Fruit fly (Drosophila melanogaster) whole organism, embryonic: ENCODE data around the gene Chpf.

Experiments used
- B-H2 ChIP-seq: fragments of 200-800 bp; sonication (Bioruptor generic); optimal IDR thresholded peaks from 2 replicates; lab custom pipeline; 2018; ENCODE audit warnings: missing biosample characterization, mild to moderate bottlenecking, missing genetic modification characterization
- CG10209 ChIP-seq: fragments of 200-800 bp; sonication (Bioruptor generic); optimal IDR thresholded peaks from 3 replicates; lab custom pipeline; 2017; ENCODE audit warnings: missing biosample characterization, mild to moderate bottlenecking, missing genetic modification characterization, missing genetic modification reagents
- CG10321 ChIP-seq: fragments of 200-800 bp; sonication (Bioruptor generic); IDR thresholded peaks from 2 replicates; pipeline ENCODE4 v1.3.6; 2022; ENCODE audit warnings: missing biosample characterization, missing genetic modification characterization
- CG11093 ChIP-seq: fragments of 200-800 bp; sonication (Bioruptor generic); IDR thresholded peaks from 3 replicates; pipeline ENCODE4 v1.3.6; 2022; ENCODE audit warnings: missing biosample characterization, missing genetic modification characterization
- CG14667 ChIP-seq: fragments of 200-800 bp; sonication (Bioruptor generic); IDR thresholded peaks from 2 replicates; pipeline ENCODE4 v1.3.6; 2022; ENCODE audit warnings: missing biosample characterization, missing genetic modification characterization
- CG1529 ChIP-seq: fragments of 200-800 bp; sonication (Bioruptor generic); optimal IDR thresholded peaks from 3 replicates; lab custom pipeline; 2018; ENCODE audit warnings: missing biosample characterization, missing genetic modification characterization
- CG15479 ChIP-seq: fragments of 200-800 bp; sonication (Bioruptor generic); optimal IDR thresholded peaks from 3 replicates; lab custom pipeline; 2019; ENCODE audit warnings: missing biosample characterization, mild to moderate bottlenecking, missing genetic modification characterization, moderate library complexity
- CG16863 ChIP-seq: fragments of 200-800 bp; sonication (Bioruptor generic); optimal IDR thresholded peaks from 3 replicates; lab custom pipeline; 2016; ENCODE audit warnings: missing biosample characterization, missing genetic modification characterization
- CG1832 ChIP-seq: fragments of 200-800 bp; sonication (Bioruptor generic); optimal IDR thresholded peaks from 2 replicates; lab custom pipeline; 2017; ENCODE audit warnings: missing biosample characterization, mild to moderate bottlenecking, missing genetic modification characterization, inconsistent platforms
- CG18599 ChIP-seq: fragments of 200-800 bp; sonication (Bioruptor generic); optimal IDR thresholded peaks from 3 replicates; lab custom pipeline; 2017; ENCODE audit warnings: missing biosample characterization, missing genetic modification characterization, mild to moderate bottlenecking, moderate library complexity, missing genetic modification reagents
- CG31388 ChIP-seq: fragments of 200-800 bp; sonication (Bioruptor generic); optimal IDR thresholded peaks from 2 replicates; lab custom pipeline; 2016; ENCODE audit warnings: missing biosample characterization, missing genetic modification characterization
- CG3995 ChIP-seq: fragments of 200-800 bp; sonication (Bioruptor generic); optimal IDR thresholded peaks from 3 replicates; lab custom pipeline; 2016; ENCODE audit warnings: missing biosample characterization, missing genetic modification characterization
- CG43689 ChIP-seq: fragments of 200-800 bp; sonication (Bioruptor generic); IDR thresholded peaks from 2 replicates; pipeline ENCODE4 v1.3.6; 2022; ENCODE audit warnings: missing biosample characterization, missing genetic modification characterization
- CG6175 ChIP-seq: fragments of 200-800 bp; sonication (Bioruptor generic); IDR thresholded peaks from 3 replicates; pipeline ENCODE4 v1.3.6; 2022; ENCODE audit warnings: missing biosample characterization, missing genetic modification characterization
- CG6272 ChIP-seq: fragments of 200-800 bp; sonication (Bioruptor generic); IDR thresholded peaks from 2 replicates; pipeline ENCODE4 v1.3.6; 2022; ENCODE audit warnings: missing biosample characterization, missing genetic modification characterization
- CG7963 ChIP-seq: fragments of 200-800 bp; sonication (Bioruptor generic); IDR thresholded peaks from 3 replicates; pipeline ENCODE4 v1.3.6; 2022; ENCODE audit warnings: missing biosample characterization, missing genetic modification characterization; ENCODE audit not compliant: partially characterized antibody
- CG8290 ChIP-seq, 3 experiments: fragments of 200-800 bp; sonication (Bioruptor generic); optimal IDR thresholded peaks; 2 replicates each; lab custom pipeline; 2016 to 2019; ENCODE audit warnings: missing biosample characterization in 3 of 3, missing genetic modification characterization in 3 of 3, mild to moderate bottlenecking in 2 of 3, moderate library complexity in 1 of 3
- CG8388 ChIP-seq: fragments of 200-800 bp; sonication (Bioruptor generic); optimal IDR thresholded peaks from 2 replicates; lab custom pipeline; 2019; ENCODE audit warnings: missing biosample characterization, mild to moderate bottlenecking, missing genetic modification characterization, moderate library complexity
- CG8478 ChIP-seq: fragments of >200 bp; optimal IDR thresholded peaks from 2 replicates; lab custom pipeline; 2018
- CG8924 ChIP-seq: fragments of 200-800 bp; optimal IDR thresholded peaks from 3 replicates; lab custom pipeline; 2019; ENCODE audit warnings: missing biosample characterization, mild to moderate bottlenecking, missing genetic modification characterization, moderate library complexity
- CTCF ChIP-seq: fragments of 200-800 bp; sonication (Bioruptor generic); optimal IDR thresholded peaks from 2 replicates; lab custom pipeline; 2017; ENCODE audit warnings: missing biosample characterization, mild to moderate bottlenecking, missing genetic modification characterization, moderate library complexity
- Chrac-16 ChIP-seq: fragments of 200-800 bp; sonication (Bioruptor generic); optimal IDR thresholded peaks from 3 replicates; lab custom pipeline; 2016; ENCODE audit warnings: missing biosample characterization, missing genetic modification characterization
- Ets65A ChIP-seq: fragments of 200-800 bp; sonication (Bioruptor generic); peaks from one replicate; lab custom pipeline; 2016; ENCODE audit warnings: missing biosample characterization, missing genetic modification characterization
- HLH3B ChIP-seq: fragments of 200-800 bp; sonication (Bioruptor generic); IDR thresholded peaks from 2 replicates; pipeline ENCODE4 v1.3.6; 2022; ENCODE audit warnings: missing biosample characterization, missing genetic modification characterization
- Hmx ChIP-seq: fragments of 200-800 bp; sonication (Bioruptor generic); optimal IDR thresholded peaks from 2 replicates; lab custom pipeline; 2016; ENCODE audit warnings: missing biosample characterization, missing genetic modification characterization
- Nf-YC ChIP-seq: fragments of 200-800 bp; optimal IDR thresholded peaks from 3 replicates; lab custom pipeline; 2019; ENCODE audit warnings: missing biosample characterization, mild to moderate bottlenecking, missing genetic modification characterization, moderate library complexity
- Sin3A ChIP-seq: fragments of >200 bp; optimal IDR thresholded peaks from 2 replicates; lab custom pipeline; 2018
- ase ChIP-seq: fragments of 200-800 bp; sonication (Bioruptor generic); IDR thresholded peaks from 3 replicates; pipeline ENCODE4 v1.3.6; 2022; ENCODE audit warnings: missing biosample characterization, missing genetic modification characterization
- da ChIP-seq: fragments of 200-800 bp; sonication (Bioruptor generic); optimal IDR thresholded peaks from 2 replicates; lab custom pipeline; 2016; ENCODE audit warnings: missing biosample characterization, missing genetic modification characterization
- emc ChIP-seq: fragments of 200-800 bp; sonication (Bioruptor generic); optimal IDR thresholded peaks from 2 replicates; lab custom pipeline; 2016; ENCODE audit warnings: missing biosample characterization, missing genetic modification characterization
- fru ChIP-seq: fragments of >200 bp; optimal IDR thresholded peaks from 2 replicates; lab custom pipeline; 2017
- gt ChIP-seq: fragments of 200-800 bp; sonication (Bioruptor generic); IDR thresholded peaks from 2 replicates; pipeline ENCODE4 v1.3.6; 2022; ENCODE audit warnings: missing biosample characterization, missing genetic modification characterization
- ham ChIP-seq: fragments of 200-800 bp; sonication (Bioruptor generic); IDR thresholded peaks from 2 replicates; pipeline ENCODE4 v1.3.6; 2022; ENCODE audit warnings: missing biosample characterization, missing genetic modification characterization
- her ChIP-seq: fragments of 200-800 bp; sonication (Bioruptor generic); optimal IDR thresholded peaks from 2 replicates; lab custom pipeline; 2016; ENCODE audit warnings: missing biosample characterization, missing genetic modification characterization
- klu ChIP-seq: fragments of 200-800 bp; sonication (Bioruptor generic); IDR thresholded peaks from 2 replicates; pipeline ENCODE4 v1.3.6; 2022; ENCODE audit warnings: missing biosample characterization, missing genetic modification characterization
- peb ChIP-seq: fragments of 200-800 bp; sonication (Bioruptor generic); IDR thresholded peaks from 2 replicates; pipeline ENCODE4 v1.3.6; 2022; ENCODE audit warnings: missing biosample characterization, missing genetic modification characterization
- prd ChIP-seq, 3 experiments: fragments of >200 bp in 2 of 3; fragments of 200-800 bp in 1 of 3; sonication (Bioruptor generic) in 1 of 3; optimal IDR thresholded peaks in 2 of 3; IDR thresholded peaks in 1 of 3; 2 replicates in 2 of 3; 3 replicates in 1 of 3; pipeline versions ENCODE4 v1.3.6 to Lab custom; 2017 to 2022; ENCODE audit warnings: missing biosample characterization in 1 of 3, missing genetic modification characterization in 1 of 3
- pum ChIP-seq: fragments of 200-800 bp; sonication (Bioruptor generic); optimal IDR thresholded peaks from 2 replicates; lab custom pipeline; 2016; ENCODE audit warnings: missing biosample characterization, missing genetic modification characterization
- tgo ChIP-seq: fragments of 200-800 bp; sonication (Bioruptor generic); IDR thresholded peaks from 3 replicates; pipeline ENCODE4 v1.3.6; 2022; ENCODE audit warnings: missing biosample characterization, missing genetic modification characterization
- tio ChIP-seq: fragments of 200-800 bp; sonication (Bioruptor generic); optimal IDR thresholded peaks from 2 replicates; lab custom pipeline; 2017; ENCODE audit warnings: missing biosample characterization, missing genetic modification characterization, inconsistent platforms
- trem ChIP-seq: fragments of 200-800 bp; optimal IDR thresholded peaks from 3 replicates; lab custom pipeline; 2019; ENCODE audit warnings: missing biosample characterization, mild to moderate bottlenecking, missing genetic modification characterization, moderate library complexity
- ttk ChIP-seq: fragments of 200-800 bp; sonication (Bioruptor generic); IDR thresholded peaks from 2 replicates; pipeline ENCODE4 v2.1.2; 2022; ENCODE audit warnings: missing biosample characterization, missing genetic modification characterization
- vnd ChIP-seq: fragments of 200-800 bp; sonication (Bioruptor generic); IDR thresholded peaks from 3 replicates; pipeline ENCODE4 v1.3.6; 2022; ENCODE audit warnings: missing biosample characterization, missing genetic modification characterization; ENCODE audit not compliant: partially characterized antibody
- wek ChIP-seq: fragments of 200-800 bp; sonication (Bioruptor generic); optimal IDR thresholded peaks from 3 replicates; lab custom pipeline; 2018; ENCODE audit warnings: missing biosample characterization, mild to moderate bottlenecking, missing genetic modification characterization, moderate library complexity

Gene Chpf

dm6 chrX:13131063-13131773 lies 19.0 kb upstream of the Chpf start (continued):
- TF ChIP-seq CG10209 (GFP tag; lab: Kevin White, UChicago), result peak; percentile 99
- TF ChIP-seq pum (GFP tag; lab: Kevin White, UChicago), result peak; percentile 99
- peak; percentile 99 for TF ChIP-seq CG16863 (GFP tag; lab: Kevin White, UChicago)
- TF ChIP-seq CG8924 (tag; lab: Kevin White, UChicago), result peak; percentile 99
- TF ChIP-seq CG1529 (GFP tag; lab: Kevin White, UChicago), result peak; percentile 97
- TF ChIP-seq her (GFP tag; lab: Kevin White, UChicago), result peak; percentile 98
- TF ChIP-seq CG11093, result peak; percentile 99
- peak; percentile 94 for TF ChIP-seq CG1832 (GFP tag; lab: Kevin White, UChicago)
- TF ChIP-seq CG6175, result peak; percentile 99
- TF ChIP-seq ase (GFP tag; lab: Robert Waterston, UW), result peak; percentile 99
- peak; percentile 98 for TF ChIP-seq B-H2 (GFP tag; lab: Kevin White, UChicago)
- TF ChIP-seq CG18599 (GFP tag; lab: Kevin White, UChicago), result peak; percentile 100
- TF ChIP-seq HLH3B (GFP tag; lab: Robert Waterston, UW), result peak; percentile 99
- peak; percentile 100 for TF ChIP-seq ttk (GFP tag; lab: Robert Waterston, UW)
- peak; percentile 97 for TF ChIP-seq peb (GFP tag; lab: Robert Waterston, UW)
- no peak for TF ChIP-seq Sin3A (lab: Kevin White, UChicago)
- TF ChIP-seq Nf-YC (tag; lab: Kevin White, UChicago), result peak; percentile 89
- TF ChIP-seq CG8290 (GFP tag; optimal IDR thresholded peaks at IDR 0.05; lab: Kevin White, UChicago), result peak; percentile 98
- peak; percentile 81 to 100 for TF ChIP-seq CG8290 (tag; optimal IDR thresholded peaks at IDR 0.05; lab: Kevin White, UChicago)
- TF ChIP-seq Hmx, result peak; percentile 96
- peak; percentile 100 for TF ChIP-seq Ets65A
- peak; percentile 99 for TF ChIP-seq CG14667 (GFP tag; lab: Robert Waterston, UW)
- TF ChIP-seq CG3995, result peak; percentile 91
- TF ChIP-seq CG15479 (GFP tag; lab: Kevin White, UChicago), result no peak
- TF ChIP-seq klu (GFP tag; lab: Robert Waterston, UW), result peak; percentile 98
- peak; percentile 99 for TF ChIP-seq tgo (GFP tag; lab: Robert Waterston, UW)
- TF ChIP-seq prd (optimal IDR thresholded peaks at IDR 0.05; lab: Kevin White, UChicago), result no peak
- TF ChIP-seq prd (GFP tag; IDR thresholded peaks at IDR 0.05; lab: Robert Waterston, UW), result peak; percentile 99
- peak; percentile 15 for TF ChIP-seq fru
- peak; percentile 90 for TF ChIP-seq CG8478 (lab: Kevin White, UChicago)
- peak; percentile 97 for TF ChIP-seq tio (GFP tag; lab: Kevin White, UChicago)
- peak; percentile 95 for TF ChIP-seq CG8388 (GFP tag; lab: Kevin White, UChicago)
- peak; percentile 97 for TF ChIP-seq CG31388 (GFP tag; lab: Kevin White, UChicago)
- TF ChIP-seq emc (GFP tag; lab: Kevin White, UChicago), result peak; percentile 98
- TF ChIP-seq CG43689, result peak; percentile 98
- no peak for TF ChIP-seq CG7963 (GFP tag; lab: Robert Waterston, UW)
- TF ChIP-seq gt (GFP tag; lab: Robert Waterston, UW), result peak; percentile 97
- TF ChIP-seq CG6272 (GFP tag; lab: Robert Waterston, UW), result peak; percentile 99
- TF ChIP-seq trem (tag; lab: Kevin White, UChicago), result peak; percentile 90
- TF ChIP-seq Chrac-16 (GFP tag; lab: Kevin White, UChicago), result peak; percentile 99
- TF ChIP-seq vnd (GFP tag; lab: Robert Waterston, UW), result no peak
- peak; percentile 96 for TF ChIP-seq wek (GFP tag; lab: Kevin White, UChicago)
- TF ChIP-seq ham (GFP tag; lab: Robert Waterston, UW), result peak; percentile 98
- TF ChIP-seq CG10321 (GFP tag; lab: Robert Waterston, UW), result peak; percentile 89
- TF ChIP-seq CTCF (GFP tag; lab: Kevin White, UChicago), result peak; percentile 74
- peak; percentile 98 for TF ChIP-seq da (GFP tag; lab: Kevin White, UChicago)
- TF ChIP-seq, all 482 proteins: peak for 460
